Fruit fly (Drosophila melanogaster) whole organism, embryonic: ENCODE measurements around the gene CG33281.

Experiments used
- Abd-B ChIP-seq: fragments of 200-800 bp; sonication (Bioruptor generic); optimal IDR thresholded peaks from 2 replicates; lab custom pipeline; 2018; ENCODE audit warnings: missing biosample characterization, mild to moderate bottlenecking, missing genetic modification characterization, moderate library complexity
- Atf3 ChIP-seq: fragments of 200-800 bp; sonication (Bioruptor generic); optimal IDR thresholded peaks from 3 replicates; lab custom pipeline; 2016; ENCODE audit warnings: missing biosample characterization, missing genetic modification characterization
- Awh ChIP-seq: fragments of 200-800 bp; sonication (Bioruptor generic); IDR thresholded peaks from 2 replicates; pipeline ENCODE4, ENCODE4 v1.3.6; 2022; ENCODE audit warnings: missing biosample characterization, missing genetic modification characterization
- B-H2 ChIP-seq: fragments of 200-800 bp; sonication (Bioruptor generic); optimal IDR thresholded peaks from 2 replicates; lab custom pipeline; 2018; ENCODE audit warnings: missing biosample characterization, mild to moderate bottlenecking, missing genetic modification characterization
- CG10209 ChIP-seq: fragments of 200-800 bp; sonication (Bioruptor generic); optimal IDR thresholded peaks from 3 replicates; lab custom pipeline; 2017; ENCODE audit warnings: missing biosample characterization, mild to moderate bottlenecking, missing genetic modification characterization, missing genetic modification reagents
- CG10462 ChIP-seq: fragments of 200-800 bp; sonication (Bioruptor generic); optimal IDR thresholded peaks from 2 replicates; lab custom pipeline; 2016; ENCODE audit warnings: missing biosample characterization, missing genetic modification characterization
- CG10543 ChIP-seq: fragments of 200-800 bp; sonication (Bioruptor generic); optimal IDR thresholded peaks from 3 replicates; lab custom pipeline; 2017; ENCODE audit warnings: missing biosample characterization, mild to moderate bottlenecking, missing genetic modification characterization, moderate library complexity
- CG12071 ChIP-seq: fragments of 200-800 bp; sonication (Bioruptor generic); optimal IDR thresholded peaks from 3 replicates; lab custom pipeline; 2018; ENCODE audit warnings: missing biosample characterization, mild to moderate bottlenecking, missing genetic modification characterization
- CG13775 ChIP-seq: fragments of 200-800 bp; sonication (Bioruptor generic); optimal IDR thresholded peaks from 3 replicates; lab custom pipeline; 2017; ENCODE audit warnings: missing biosample characterization, mild to moderate bottlenecking, missing genetic modification characterization
- CG14965 ChIP-seq: fragments of 200-800 bp; sonication (Bioruptor generic); optimal IDR thresholded peaks from 2 replicates; lab custom pipeline; 2016; ENCODE audit warnings: missing biosample characterization, missing genetic modification characterization, borderline replicate concordance
- CG15514 ChIP-seq: fragments of 200-800 bp; sonication (Bioruptor generic); optimal IDR thresholded peaks from 3 replicates; lab custom pipeline; 2017; ENCODE audit warnings: missing biosample characterization, missing genetic modification characterization, mild to moderate bottlenecking, moderate library complexity, missing genetic modification reagents
- CG1602 ChIP-seq: fragments of 200-800 bp; sonication (Bioruptor generic); optimal IDR thresholded peaks from 3 replicates; lab custom pipeline; 2016; ENCODE audit warnings: missing biosample characterization, missing genetic modification characterization
- CG16863 ChIP-seq: fragments of 200-800 bp; sonication (Bioruptor generic); optimal IDR thresholded peaks from 3 replicates; lab custom pipeline; 2016; ENCODE audit warnings: missing biosample characterization, missing genetic modification characterization
- CG17359 ChIP-seq: fragments of 200-800 bp; sonication (Bioruptor generic); optimal IDR thresholded peaks from 3 replicates; lab custom pipeline; 2018; ENCODE audit warnings: missing biosample characterization, mild to moderate bottlenecking, missing genetic modification characterization, moderate library complexity
- CG17802 ChIP-seq: fragments of 200-800 bp; sonication (Bioruptor generic); optimal IDR thresholded peaks from 2 replicates; lab custom pipeline; 2018; ENCODE audit warnings: missing biosample characterization, mild to moderate bottlenecking, missing genetic modification characterization, moderate library complexity
- CG2129 ChIP-seq: fragments of 200-800 bp; sonication (Bioruptor generic); IDR thresholded peaks from 2 replicates; pipeline ENCODE4 v1.3.6; 2022; ENCODE audit warnings: missing biosample characterization, missing genetic modification characterization; ENCODE audit not compliant: partially characterized antibody
- CG2678 ChIP-seq: fragments of 200-800 bp; sonication (Bioruptor generic); optimal IDR thresholded peaks from 3 replicates; lab custom pipeline; 2019; ENCODE audit warnings: missing biosample characterization, mild to moderate bottlenecking, missing genetic modification characterization, moderate library complexity
- CG32772 ChIP-seq: fragments of 200-800 bp; sonication (Bioruptor generic); IDR thresholded peaks from 2 replicates; pipeline ENCODE4 v1.3.6; 2022; ENCODE audit warnings: missing biosample characterization, missing genetic modification characterization
- CG3281 ChIP-seq: fragments of 200-800 bp; sonication (Bioruptor generic); optimal IDR thresholded peaks from 3 replicates; lab custom pipeline; 2017; ENCODE audit warnings: missing biosample characterization, mild to moderate bottlenecking, missing genetic modification characterization
- CG3726 ChIP-seq: fragments of 200-800 bp; sonication (Bioruptor generic); IDR thresholded peaks from 3 replicates; pipeline ENCODE4, ENCODE4 v1.3.6; 2022; ENCODE audit warnings: missing biosample characterization, missing genetic modification characterization
- CG5953 ChIP-seq: fragments of 200-800 bp; sonication (Bioruptor generic); IDR thresholded peaks from 2 replicates; pipeline ENCODE4 v1.3.6; 2022; ENCODE audit warnings: missing biosample characterization, missing genetic modification characterization
- CG6791 ChIP-seq: fragments of 200-800 bp; sonication (Bioruptor generic); IDR thresholded peaks from 3 replicates; pipeline ENCODE4 v1.3.6; 2022; ENCODE audit warnings: missing biosample characterization, missing genetic modification characterization; ENCODE audit not compliant: partially characterized antibody
- CG9727 ChIP-seq: fragments of 200-800 bp; sonication (Bioruptor generic); optimal IDR thresholded peaks from 3 replicates; lab custom pipeline; 2017; ENCODE audit warnings: missing biosample characterization, mild to moderate bottlenecking, missing genetic modification characterization
- CG9876 ChIP-seq: fragments of 200-800 bp; sonication (Bioruptor generic); optimal IDR thresholded peaks from 2 replicates; lab custom pipeline; 2016; ENCODE audit warnings: missing biosample characterization, missing genetic modification characterization
- CHES-1-like ChIP-seq: fragments of 200-800 bp; sonication (Bioruptor generic); optimal IDR thresholded peaks from 2 replicates; lab custom pipeline; 2016; ENCODE audit warnings: missing biosample characterization, missing genetic modification characterization
- Dbx ChIP-seq: fragments of 200-800 bp; sonication (Bioruptor generic); IDR thresholded peaks from 3 replicates; pipeline ENCODE4 v1.3.6; 2022; ENCODE audit warnings: missing biosample characterization, missing genetic modification characterization
- Dip2 ChIP-seq: fragments of 200-800 bp; sonication (Bioruptor generic); IDR thresholded peaks from 2 replicates; pipeline ENCODE4 v1.3.6; 2022; ENCODE audit warnings: missing biosample characterization, missing genetic modification characterization
- GATAe ChIP-seq: fragments of 200-800 bp; sonication (Bioruptor generic); conservative IDR thresholded peaks from 2 replicates; pipeline ENCODE4 v1.3.6; 2022; ENCODE audit warnings: missing biosample characterization, missing genetic modification characterization
- HHEX ChIP-seq: fragments of 200-800 bp; sonication (Bioruptor generic); optimal IDR thresholded peaks from 3 replicates; lab custom pipeline; 2017; ENCODE audit warnings: missing biosample characterization, mild to moderate bottlenecking, missing genetic modification characterization, missing genetic modification reagents
- Hand ChIP-seq: fragments of 200-800 bp; sonication (Bioruptor generic); optimal IDR thresholded peaks from 2 replicates; lab custom pipeline; 2017; ENCODE audit warnings: mild to moderate bottlenecking, missing biosample characterization, missing genetic modification reagents, missing genetic modification characterization
- Hmx ChIP-seq: fragments of 200-800 bp; sonication (Bioruptor generic); optimal IDR thresholded peaks from 2 replicates; lab custom pipeline; 2016; ENCODE audit warnings: missing biosample characterization, missing genetic modification characterization
- Med ChIP-seq: fragments of 200-800 bp; sonication (Bioruptor generic); peaks from one replicate; lab custom pipeline; 2016; ENCODE audit warnings: missing biosample characterization, missing genetic modification characterization, mild to moderate bottlenecking, inconsistent platforms, moderate library complexity
- Scr ChIP-seq: fragments of 200-800 bp; sonication (Bioruptor generic); IDR thresholded peaks from 2 replicates; pipeline ENCODE4 v1.3.6; 2022; ENCODE audit warnings: missing biosample characterization, missing genetic modification characterization; ENCODE audit not compliant: partially characterized antibody
- Sox102F ChIP-seq: fragments of 200-800 bp; sonication (Bioruptor generic); optimal IDR thresholded peaks from 2 replicates; lab custom pipeline; 2018; ENCODE audit warnings: missing biosample characterization, mild to moderate bottlenecking, missing genetic modification characterization, moderate library complexity
- Stat92E ChIP-seq, 3 experiments: fragments of >200 bp in 2 of 3; fragments of 200-800 bp in 1 of 3; sonication (Bioruptor generic) in 1 of 3; optimal IDR thresholded peaks; 2 replicates each; lab custom pipeline; 2017 to 2019; ENCODE audit warnings: missing biosample characterization in 3 of 3, missing genetic modification characterization in 3 of 3, mild to moderate bottlenecking in 1 of 3, moderate library complexity in 1 of 3
- bab2 ChIP-seq: fragments of 200-800 bp; sonication (Bioruptor generic); optimal IDR thresholded peaks from 2 replicates; lab custom pipeline; 2016; ENCODE audit warnings: missing biosample characterization, missing genetic modification characterization
- caup ChIP-seq: fragments of 200-800 bp; sonication (Bioruptor generic); optimal IDR thresholded peaks from 3 replicates; lab custom pipeline; 2017; ENCODE audit warnings: missing biosample characterization, mild to moderate bottlenecking, missing genetic modification characterization, moderate library complexity; ENCODE audit not compliant: severe bottlenecking
- ci ChIP-seq: fragments of 200-800 bp; sonication (Bioruptor generic); IDR thresholded peaks from 3 replicates; pipeline ENCODE4 v1.3.6; 2022; ENCODE audit warnings: missing biosample characterization, missing genetic modification characterization
- dan ChIP-seq: fragments of 200-800 bp; sonication (Bioruptor generic); IDR thresholded peaks from 2 replicates; pipeline ENCODE4 v1.3.6; 2022; ENCODE audit warnings: missing biosample characterization, missing genetic modification characterization
- gce ChIP-seq: fragments of 200-800 bp; sonication (Bioruptor generic); IDR thresholded peaks from 3 replicates; pipeline ENCODE4 v1.3.6; 2022; ENCODE audit warnings: missing biosample characterization, missing genetic modification characterization
- gfzf ChIP-seq: fragments of 200-800 bp; sonication (Bioruptor generic); optimal IDR thresholded peaks from 2 replicates; lab custom pipeline; 2016; ENCODE audit warnings: missing biosample characterization, mild to moderate bottlenecking, missing genetic modification characterization, moderate library complexity
- grn ChIP-seq: fragments of 200-800 bp; sonication (Bioruptor generic); optimal IDR thresholded peaks from 3 replicates; lab custom pipeline; 2017; ENCODE audit warnings: missing biosample characterization, missing genetic modification characterization
- jigr1 ChIP-seq: fragments of 200-800 bp; sonication (Bioruptor generic); IDR thresholded peaks from 3 replicates; pipeline ENCODE4 v1.3.6; 2022; ENCODE audit warnings: missing biosample characterization, missing genetic modification characterization
- kah ChIP-seq: fragments of 200-800 bp; sonication (Bioruptor generic); optimal IDR thresholded peaks from 2 replicates; lab custom pipeline; 2018; ENCODE audit warnings: missing biosample characterization, mild to moderate bottlenecking, missing genetic modification characterization
- peb ChIP-seq: fragments of 200-800 bp; sonication (Bioruptor generic); IDR thresholded peaks from 2 replicates; pipeline ENCODE4 v1.3.6; 2022; ENCODE audit warnings: missing biosample characterization, missing genetic modification characterization
- sens-2 ChIP-seq: fragments of 200-800 bp; sonication (Bioruptor generic); IDR thresholded peaks from 2 replicates; pipeline ENCODE4 v1.3.6; 2022; ENCODE audit warnings: missing biosample characterization, missing genetic modification characterization
- sim ChIP-seq: fragments of 200-800 bp; sonication (Bioruptor generic); IDR thresholded peaks from 2 replicates; pipeline ENCODE4 v1.3.6; 2022; ENCODE audit warnings: missing biosample characterization, missing genetic modification characterization
- sima ChIP-seq: fragments of 200-800 bp; sonication (Bioruptor generic); optimal IDR thresholded peaks from 2 replicates; lab custom pipeline; 2016; ENCODE audit warnings: missing biosample characterization, missing genetic modification characterization
- tap ChIP-seq: fragments of 200-800 bp; optimal IDR thresholded peaks from 3 replicates; lab custom pipeline; 2019; ENCODE audit warnings: missing biosample characterization, mild to moderate bottlenecking, missing genetic modification characterization, moderate library complexity
- wek ChIP-seq: fragments of 200-800 bp; sonication (Bioruptor generic); optimal IDR thresholded peaks from 3 replicates; lab custom pipeline; 2018; ENCODE audit warnings: missing biosample characterization, mild to moderate bottlenecking, missing genetic modification characterization, moderate library complexity

Gene CG33281

DNA sequence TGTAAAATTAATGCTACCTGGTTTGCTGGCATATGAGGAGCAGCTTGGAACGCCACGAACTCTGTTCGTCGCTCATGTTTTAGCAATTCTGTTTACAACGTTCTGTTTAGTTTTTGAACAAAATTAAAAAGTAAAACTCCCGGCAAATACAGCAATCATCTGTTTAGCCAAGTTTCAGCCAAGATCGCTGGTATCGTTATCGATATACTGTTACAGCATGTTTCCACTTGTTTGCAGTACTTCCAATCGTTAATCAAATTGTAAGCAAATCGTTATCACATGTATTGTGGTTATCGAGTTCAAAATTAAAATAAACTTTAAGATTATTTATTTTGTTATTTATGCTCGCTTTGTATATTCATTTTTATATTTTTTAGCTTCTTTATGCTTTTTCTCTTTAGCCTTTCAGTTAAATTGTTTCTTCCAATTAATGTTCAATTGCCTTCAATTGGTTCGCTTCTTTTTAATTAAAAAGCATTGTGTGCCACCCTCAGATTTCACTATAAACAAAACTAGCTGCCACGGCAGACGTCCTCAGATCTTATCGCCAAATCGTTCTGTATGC is 4.2 kb upstream of the CG33281 start, which contains the start of the genes Fign and CG8837 (continued):
- TF ChIP-seq Hmx (GFP tag; lab: Kevin White, UChicago) (no peak), CG1602 (no peak), Abd-B (GFP tag; lab: Kevin White, UChicago) (no peak), CG15514 (GFP tag; lab: Kevin White, UChicago) (peak; percentile 28), CG14965 (no peak), Dip2 (GFP tag; lab: Robert Waterston, UW) (no peak), CG9727 (GFP tag; lab: Kevin White, UChicago) (no peak), bab2 (GFP tag; lab: Kevin White, UChicago) (no peak), CHES-1-like (GFP tag; lab: Kevin White, UChicago) (no peak), B-H2 (GFP tag; lab: Kevin White, UChicago) (no peak), CG10543 (GFP tag; lab: Kevin White, UChicago) (peak; percentile 3), grn (GFP tag; lab: Kevin White, UChicago) (no peak), CG13775 (GFP tag; lab: Kevin White, UChicago) (no peak), CG12071 (GFP tag; lab: Kevin White, UChicago) (no peak), Hand (GFP tag; lab: Kevin White, UChicago) (no peak), dan (no peak), kah (GFP tag; lab: Kevin White, UChicago) (no peak), Med (GFP tag; lab: Kevin White, UChicago) (peak; percentile 52), CG2678 (tag; lab: Kevin White, UChicago) (no peak), CG3726 (GFP tag; lab: Robert Waterston, UW) (no peak), Scr (GFP tag; lab: Robert Waterston, UW) (peak; percentile 74), CG6791 (GFP tag; lab: Robert Waterston, UW) (peak; percentile 94), Dbx (no peak), peb (GFP tag; lab: Robert Waterston, UW) (no peak), wek (GFP tag; lab: Kevin White, UChicago) (no peak), CG10462 (no peak), Awh (GFP tag; lab: Robert Waterston, UW) (no peak), gfzf (GFP tag; lab: Kevin White, UChicago) (peak; percentile 40), GATAe (GFP tag; lab: Robert Waterston, UW) (no peak), CG5953 (no peak), tap (tag; lab: Kevin White, UChicago) (no peak), CG17802 (tag; lab: Kevin White, UChicago) (peak; percentile 42), CG16863 (GFP tag; lab: Kevin White, UChicago) (no peak), CG9876 (GFP tag; lab: Kevin White, UChicago) (no peak), Atf3 (GFP tag; lab: Kevin White, UChicago) (no peak), Stat92E (GFP tag; optimal IDR thresholded peaks at IDR 0.05; lab: Kevin White, UChicago) (no peak), Sox102F (GFP tag; lab: Kevin White, UChicago) (no peak), CG3281 (GFP tag; lab: Kevin White, UChicago) (no peak), ci (GFP tag; lab: Robert Waterston, UW) (no peak), HHEX (GFP tag; lab: Kevin White, UChicago) (no peak), gce (GFP tag; lab: Robert Waterston, UW) (no peak), sima (GFP tag; lab: Kevin White, UChicago) (no peak), CG17359 (no peak), sim (GFP tag; lab: Robert Waterston, UW) (no peak), caup (GFP tag; lab: Kevin White, UChicago) (no peak), sens-2 (GFP tag; lab: Robert Waterston, UW) (no peak), jigr1 (GFP tag; lab: Robert Waterston, UW) (no peak), CG2129 (GFP tag; lab: Robert Waterston, UW) (no peak), CG10209 (GFP tag; lab: Kevin White, UChicago) (no peak), CG32772 (GFP tag; lab: Robert Waterston, UW) (no peak)
